Worm (Caenorhabditis elegans) whole organism, L1 larva: Measurements from ENCODE around the gene spr-3.
A peak's percentile ranks its signal among the peaks of the same experiment; 100 is the strongest.

ENCODE experiments used
- C34B4.2 ChIP-seq: sonication (generic microtip); optimal IDR thresholded peaks from 2 replicates; lab custom pipeline; 2017; ENCODE audit warnings: mild to moderate bottlenecking, missing genetic modification characterization, missing compliant biosample characterization
- aha-1 ChIP-seq: fragments of 150-350 bp; optimal IDR thresholded peaks from 2 replicates; lab custom pipeline; 2014; ENCODE audit warnings: missing biosample characterization, missing genetic modification characterization
- alr-1 ChIP-seq: fragments of 200-800 bp; sonication (Bioruptor generic); optimal IDR thresholded peaks from 2 replicates; lab custom pipeline; 2018; ENCODE audit warnings: borderline replicate concordance, mild to moderate bottlenecking, missing genetic modification characterization, missing compliant biosample characterization
- ama-1 ChIP-seq: fragments of 150-350 bp; optimal IDR thresholded peaks from 2 replicates; lab custom pipeline; 2014
- blmp-1 ChIP-seq: fragments of 150-350 bp; optimal IDR thresholded peaks from 2 replicates; lab custom pipeline; 2014; ENCODE audit warnings: missing biosample characterization, missing genetic modification characterization
- ceh-63 ChIP-seq: fragments of 200-800 bp; sonication (Bioruptor generic); optimal IDR thresholded peaks from 2 replicates; lab custom pipeline; 2018; ENCODE audit warnings: mild to moderate bottlenecking, missing genetic modification characterization, missing compliant biosample characterization
- ceh-8 ChIP-seq: fragments of 200-800 bp; sonication (Bioruptor generic); optimal IDR thresholded peaks from 2 replicates; lab custom pipeline; 2018; ENCODE audit warnings: mild to moderate bottlenecking, missing genetic modification characterization, moderate library complexity, missing compliant biosample characterization
- ceh-82 ChIP-seq, 3 experiments: fragments of 150-350 bp in 1 of 3; sonication (generic microtip) in 2 of 3; optimal IDR thresholded peaks; 2 replicates each; lab custom pipeline; 2014 to 2017; ENCODE audit warnings: missing biosample characterization in 3 of 3, missing genetic modification characterization in 3 of 3
- dpl-1 ChIP-seq, 3 experiments: fragments of 150-350 bp in 2 of 3; sonication (generic microtip) in 1 of 3; optimal IDR thresholded peaks; 2 replicates each; lab custom pipeline; 2014 to 2017; ENCODE audit warnings: missing biosample characterization in 3 of 3, missing genetic modification characterization in 3 of 3, missing genetic modification reagents in 3 of 3
- efl-1 ChIP-seq, 4 experiments: fragments of 150-350 bp; optimal IDR thresholded peaks in 3 of 4; peaks in 1 of 4; 1 replicate in 1 of 4; 2 replicates in 3 of 4; lab custom pipeline; 2014; ENCODE audit warnings: missing biosample characterization in 2 of 4, missing genetic modification characterization in 2 of 4, missing genetic modification reagents in 2 of 4
- egl-13 ChIP-seq: sonication (generic microtip); optimal IDR thresholded peaks from 2 replicates; lab custom pipeline; 2016; ENCODE audit warnings: missing genotype, missing genetic modification reagents, missing genetic modification characterization, missing compliant biosample characterization
- elt-3 ChIP-seq, 6 experiments: fragments of 150-350 bp in 1 of 6; sonication (generic microtip); optimal IDR thresholded peaks; 2 replicates each; lab custom pipeline; 2017 to 2018; ENCODE audit warnings: missing biosample characterization in 6 of 6, missing genetic modification characterization in 6 of 6, inconsistent platforms in 1 of 6
- ets-5 ChIP-seq: fragments of 200-800 bp; sonication (Bioruptor generic); IDR thresholded peaks from 2 replicates; pipeline ENCODE4 v1.3.6; 2022; ENCODE audit warnings: missing genetic modification characterization, missing compliant biosample characterization
- fkh-8 ChIP-seq: sonication (generic microtip); optimal IDR thresholded peaks from 2 replicates; lab custom pipeline; 2016; ENCODE audit warnings: mild to moderate bottlenecking, missing genetic modification characterization, missing compliant biosample characterization
- grh-1 ChIP-seq: fragments of 200-800 bp; sonication (Bioruptor generic); IDR thresholded peaks from 2 replicates; pipeline ENCODE4 v1.3.6; 2022; ENCODE audit warnings: missing genetic modification reagents, missing genetic modification characterization, missing compliant biosample characterization
- irx-1 ChIP-seq: sonication (generic microtip); optimal IDR thresholded peaks from 2 replicates; lab custom pipeline; 2016; ENCODE audit warnings: missing genetic modification characterization, missing compliant biosample characterization
- lin-14 ChIP-seq: fragments of 200-800 bp; sonication (Bioruptor generic); optimal IDR thresholded peaks from 2 replicates; lab custom pipeline; 2018; ENCODE audit warnings: mild to moderate bottlenecking, missing genetic modification characterization, moderate library complexity, missing compliant biosample characterization
- lin-15B ChIP-seq: fragments of 150-350 bp; sonication (generic microtip); optimal IDR thresholded peaks from 3 replicates; lab custom pipeline; 2014; ENCODE audit warnings: missing biosample characterization, missing genetic modification characterization
- lin-35 ChIP-seq, 2 experiments: fragments of 150-350 bp; optimal IDR thresholded peaks; 2 replicates each; lab custom pipeline; 2014; ENCODE audit warnings: missing biosample characterization in 2 of 2, missing genetic modification characterization in 2 of 2, missing genetic modification reagents in 2 of 2
- lin-39 ChIP-seq: fragments of 150-350 bp; optimal IDR thresholded peaks from 2 replicates; lab custom pipeline; 2014; ENCODE audit warnings: missing biosample characterization, missing genetic modification reagents, missing genetic modification characterization
- lir-3 ChIP-seq: sonication (generic microtip); optimal IDR thresholded peaks from 2 replicates; lab custom pipeline; 2016; ENCODE audit warnings: mild to moderate bottlenecking, missing genetic modification characterization, moderate library complexity, missing compliant biosample characterization; ENCODE audit not compliant: poor library complexity
- mab-9 ChIP-seq: fragments of 200-800 bp; sonication (Bioruptor generic); IDR thresholded peaks from 2 replicates; pipeline ENCODE4 v1.3.6; 2022; ENCODE audit warnings: missing genetic modification reagents, missing genetic modification characterization, missing compliant biosample characterization
- mdl-1 ChIP-seq, 2 experiments: fragments of 150-350 bp; optimal IDR thresholded peaks; 2 replicates each; lab custom pipeline; 2014 to 2017; ENCODE audit warnings: missing biosample characterization in 2 of 2, missing genetic modification characterization in 2 of 2, inconsistent platforms in 1 of 2
- mef-2 ChIP-seq: fragments of 150-350 bp; optimal IDR thresholded peaks from 2 replicates; lab custom pipeline; 2014; ENCODE audit warnings: missing biosample characterization, missing genetic modification characterization
- mep-1 ChIP-seq: fragments of 150-350 bp; optimal IDR thresholded peaks from 2 replicates; lab custom pipeline; 2014; ENCODE audit warnings: missing biosample characterization, missing genetic modification characterization
- nhr-12 ChIP-seq: sonication (generic microtip); optimal IDR thresholded peaks from 2 replicates; lab custom pipeline; 2017; ENCODE audit warnings: missing biosample characterization, missing genetic modification characterization
- nhr-19 ChIP-seq: fragments of 200-800 bp; sonication (Bioruptor generic); conservative IDR thresholded peaks from 2 replicates; pipeline ENCODE4 v1.3.6; 2022; ENCODE audit warnings: missing genetic modification characterization, missing compliant biosample characterization
- nhr-20 ChIP-seq: sonication (generic microtip); optimal IDR thresholded peaks from 2 replicates; lab custom pipeline; 2016; ENCODE audit warnings: mild to moderate bottlenecking, missing genetic modification characterization, missing compliant biosample characterization
- nhr-237 ChIP-seq: fragments of 150-350 bp; optimal IDR thresholded peaks from 2 replicates; lab custom pipeline; 2014; ENCODE audit warnings: missing biosample characterization, missing genetic modification characterization
- nhr-71 ChIP-seq: sonication (generic microtip); optimal IDR thresholded peaks from 2 replicates; lab custom pipeline; 2016; ENCODE audit warnings: mild to moderate bottlenecking, missing genetic modification characterization, moderate library complexity, missing compliant biosample characterization
- nhr-85 ChIP-seq: sonication (generic microtip); peaks from one replicate; lab custom pipeline; 2016; ENCODE audit warnings: missing genetic modification characterization, inconsistent platforms, missing compliant biosample characterization
- rnt-1 ChIP-seq: sonication (generic microtip); optimal IDR thresholded peaks from 2 replicates; lab custom pipeline; 2016; ENCODE audit warnings: mild to moderate bottlenecking, missing genetic modification characterization, moderate library complexity, missing compliant biosample characterization
- skn-1 ChIP-seq: fragments of 150-350 bp; optimal IDR thresholded peaks from 2 replicates; lab custom pipeline; 2014; ENCODE audit warnings: missing biosample characterization, missing genetic modification characterization
- snu-23 ChIP-seq: sonication (generic microtip); optimal IDR thresholded peaks from 2 replicates; lab custom pipeline; 2016; ENCODE audit warnings: missing genetic modification characterization, missing compliant biosample characterization
- swsn-7 ChIP-seq: sonication (generic microtip); optimal IDR thresholded peaks from 2 replicates; lab custom pipeline; 2016; ENCODE audit warnings: missing genetic modification characterization, missing compliant biosample characterization
- tbx-2 ChIP-seq: sonication (generic microtip); optimal IDR thresholded peaks from 2 replicates; lab custom pipeline; 2016; ENCODE audit warnings: missing genetic modification characterization, missing compliant biosample characterization
- vab-15 ChIP-seq: sonication (generic microtip); optimal IDR thresholded peaks from 2 replicates; lab custom pipeline; 2017; ENCODE audit warnings: missing genotype, mild to moderate bottlenecking, missing genetic modification characterization, missing compliant biosample characterization
- xbp-1 ChIP-seq: sonication (generic microtip); optimal IDR thresholded peaks from 2 replicates; lab custom pipeline; 2016; ENCODE audit warnings: missing genetic modification characterization, missing compliant biosample characterization
- zag-1 ChIP-seq: fragments of 150-350 bp; optimal IDR thresholded peaks from 2 replicates; lab custom pipeline; 2014; ENCODE audit warnings: missing biosample characterization, missing genetic modification characterization

The spr-3 gene

DNA sequence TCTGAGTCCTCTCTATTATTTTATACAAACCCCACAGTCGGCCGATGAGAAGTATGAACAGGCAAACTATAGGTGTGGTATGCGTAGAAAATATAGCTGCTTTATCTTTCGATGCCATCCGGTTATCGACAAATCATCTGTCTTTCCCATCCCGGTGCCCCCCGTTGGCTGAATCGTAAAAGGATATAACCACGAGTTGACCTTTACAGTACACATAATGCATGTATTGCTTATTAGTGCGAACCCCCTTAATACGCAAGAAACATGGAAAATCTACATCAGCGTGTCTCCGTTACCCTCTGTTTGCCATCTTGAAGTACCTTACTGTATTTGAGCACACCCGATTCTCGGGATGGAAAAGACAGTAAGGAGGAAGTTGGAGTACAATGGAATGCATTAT, 35.0 kb downstream of the spr-3 start:
- TF ChIP-seq irx-1 (tag; lab: Kevin White, UChicago): no peak
- no peak for TF ChIP-seq dpl-1 (GFP tag; optimal IDR thresholded peaks at IDR 0.05; lab: Kevin White, UChicago)
- TF ChIP-seq mef-2 (tag; lab: Kevin White, UChicago): no peak
- no peak for TF ChIP-seq mdl-1 (tag; optimal IDR thresholded peaks at IDR 0.05; lab: Kevin White, UChicago)
- no peak for TF ChIP-seq tbx-2 (tag; lab: Kevin White, UChicago)
- TF ChIP-seq nhr-19 (GFP tag; lab: Robert Waterston, UW): no peak
- TF ChIP-seq aha-1 (tag; lab: Kevin White, UChicago): no peak
- no peak for TF ChIP-seq alr-1 (tag; lab: Kevin White, UChicago)
- TF ChIP-seq ceh-8 (GFP tag; lab: Kevin White, UChicago): no peak
- TF ChIP-seq lir-3 (tag; lab: Kevin White, UChicago): no peak
- TF ChIP-seq nhr-237: no peak
- no peak for TF ChIP-seq efl-1 (optimal IDR thresholded peaks at IDR 0.05; lab: Kevin White, UChicago)
- no peak for TF ChIP-seq efl-1 (GFP tag; optimal IDR thresholded peaks at IDR 0.05 in 1 of 2; lab: Kevin White, UChicago)
- no peak for TF ChIP-seq ets-5 (GFP tag; lab: Robert Waterston, UW)
- no peak for TF ChIP-seq mab-9 (GFP tag; lab: Robert Waterston, UW)
- no peak for TF ChIP-seq rnt-1
- no peak for TF ChIP-seq grh-1 (GFP tag; lab: Robert Waterston, UW)
- no peak for TF ChIP-seq zag-1
- no peak for TF ChIP-seq ceh-82 (tag; optimal IDR thresholded peaks at IDR 0.05; lab: Kevin White, UChicago)
- no peak for TF ChIP-seq lin-15B (tag; lab: Kevin White, UChicago)
- no peak for TF ChIP-seq elt-3 (tag; optimal IDR thresholded peaks at IDR 0.05; lab: Kevin White, UChicago)
- TF ChIP-seq, all 84 proteins: peak for 0

DNA sequence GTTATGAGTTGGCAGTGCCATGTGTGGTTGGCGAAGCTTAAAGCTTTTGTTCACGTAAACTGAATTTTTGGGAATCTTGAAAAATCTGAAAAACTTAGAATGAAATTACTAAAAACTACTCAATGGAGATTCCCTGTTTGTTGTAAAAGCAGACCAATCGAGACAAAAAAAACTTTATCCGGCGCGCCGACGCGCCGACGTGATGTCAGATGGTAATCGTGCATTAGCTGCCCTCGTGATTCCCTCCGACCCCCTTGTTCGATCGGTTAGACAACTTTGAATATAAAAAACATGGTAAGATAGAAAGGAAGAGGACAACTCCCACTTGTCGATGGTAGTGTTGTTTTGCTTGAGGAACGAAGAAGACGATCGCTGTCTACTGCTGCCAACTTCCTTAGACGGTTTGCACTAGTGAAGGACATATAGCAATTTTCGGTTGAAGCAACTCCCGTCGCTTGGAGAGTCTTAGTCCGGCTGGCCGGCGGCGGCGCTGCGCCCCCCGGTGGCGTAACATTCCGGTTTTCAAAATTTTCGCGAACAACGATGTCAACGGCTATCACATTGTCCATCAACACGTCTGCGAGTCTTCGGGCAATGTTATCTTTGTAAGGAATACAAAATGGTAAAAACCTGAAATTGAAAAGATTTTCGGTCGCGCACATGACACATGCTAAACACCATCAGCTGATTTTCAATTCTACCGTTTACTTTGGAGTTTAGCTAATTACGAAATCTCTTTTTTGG, 36.1 kb downstream of the spr-3 start, which contains the start of gene C07A12.18:
C07A12.18 (minus strand) TSS at position 51 of the 744 bp plus-strand sequence.
- no peak for TF ChIP-seq rnt-1
- TF ChIP-seq grh-1 (GFP tag; lab: Robert Waterston, UW): peak; percentile 67
- TF ChIP-seq lin-14 (GFP tag; lab: Kevin White, UChicago): peak; percentile 68
- TF ChIP-seq snu-23 (GFP tag; lab: Kevin White, UChicago): peak; percentile 17
- peak; percentile 27 for TF ChIP-seq nhr-20 (tag; lab: Kevin White, UChicago)
- TF ChIP-seq mep-1 (tag; lab: Kevin White, UChicago): peak; percentile 21
- TF ChIP-seq nhr-85 (tag; lab: Kevin White, UChicago): peak; percentile 85
- peak; percentile 15 for TF ChIP-seq xbp-1 (tag; lab: Kevin White, UChicago)
- peak; percentile 23 for TF ChIP-seq nhr-71 (tag; lab: Kevin White, UChicago)
- no peak for TF ChIP-seq ceh-63
- TF ChIP-seq ama-1 (lab: Kevin White, UChicago): no peak
- peak; percentile 41 for TF ChIP-seq blmp-1 (tag; lab: Kevin White, UChicago)
- TF ChIP-seq mdl-1 (tag; optimal IDR thresholded peaks at IDR 0.05; lab: Kevin White, UChicago): peak in 1 of 2 experiments; percentile 26
- TF ChIP-seq skn-1: peak; percentile 7
- no peak for TF ChIP-seq nhr-19 (GFP tag; lab: Robert Waterston, UW)
- no peak for TF ChIP-seq egl-13 (tag; lab: Kevin White, UChicago)
- TF ChIP-seq C34B4.2 (tag; lab: Kevin White, UChicago): no peak
- no peak for TF ChIP-seq fkh-8 (tag; lab: Kevin White, UChicago)
- no peak for TF ChIP-seq efl-1 (optimal IDR thresholded peaks at IDR 0.05; lab: Kevin White, UChicago)
- TF ChIP-seq efl-1 (GFP tag; optimal IDR thresholded peaks at IDR 0.05 in 1 of 2; lab: Kevin White, UChicago): peak in 1 of 2 experiments; percentile 88
- TF ChIP-seq elt-3 (tag; optimal IDR thresholded peaks at IDR 0.05; lab: Kevin White, UChicago): peak in 1 of 6 experiments; percentile 28
- TF ChIP-seq lin-35 (GFP tag; optimal IDR thresholded peaks at IDR 0.05; lab: Kevin White, UChicago): peak in 1 of 2 experiments; percentile 23
- no peak for TF ChIP-seq lin-39 (tag; lab: Kevin White, UChicago)
- TF ChIP-seq swsn-7: no peak
- no peak for TF ChIP-seq vab-15 (tag; lab: Kevin White, UChicago)
- no peak for TF ChIP-seq nhr-12 (tag; lab: Kevin White, UChicago)
- no peak for TF ChIP-seq alr-1 (tag; lab: Kevin White, UChicago)
